In the genomic region with DNA sequence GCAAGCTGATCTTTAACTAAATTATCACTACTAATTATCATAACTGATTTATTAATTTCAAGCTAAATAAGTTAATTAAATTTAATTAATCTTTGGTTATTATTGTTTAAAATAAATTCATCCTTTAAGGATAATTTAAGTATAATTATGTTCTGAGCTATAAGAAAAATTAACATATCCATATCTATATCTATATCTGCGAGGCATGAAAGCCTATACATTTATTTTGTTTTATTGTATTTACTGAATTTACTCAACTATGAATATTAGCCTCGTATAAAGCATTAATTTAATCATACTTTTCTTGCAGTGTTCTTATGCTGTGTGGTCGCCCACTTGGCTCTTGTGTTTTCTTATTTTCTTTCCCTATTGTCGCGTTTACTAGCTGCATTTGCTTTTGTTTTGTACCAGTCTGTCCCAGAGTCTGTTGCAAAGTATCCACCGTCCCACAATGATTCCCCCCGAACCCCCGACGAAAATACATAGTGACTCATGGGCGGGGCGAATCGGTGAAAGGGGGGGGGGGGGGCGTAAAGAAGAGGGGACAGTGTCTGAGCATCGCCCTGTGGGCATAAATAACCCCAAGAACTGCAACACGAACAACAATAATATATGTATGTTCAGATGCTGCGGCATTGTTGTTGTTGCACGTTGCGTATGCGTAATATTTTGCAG, we compare ENCODE assay signal across 3 fruit fly cellular contexts.
A peak's percentile ranks its signal among the peaks of the same experiment; 100 is the strongest.
TF ChIP-seq lines count a peak whose summit lies in the region.

No protein-coding gene starts in this region.

- no peak for TF ChIP-seq CTCF in whole organism, embryonic (GFP tag; optimal IDR thresholded peaks at IDR 0.05; lab: Kevin White, UChicago)

TF ChIP-seq in whole organism, embryonic, 481 proteins besides CTCF, POLR2A, EP300 and RAD21 (continues in another document):
- no peak for TF ChIP-seq CG12659 (GFP tag; optimal IDR thresholded peaks at IDR 0.05; lab: Kevin White, UChicago)
- no peak for TF ChIP-seq cad (GFP tag; optimal IDR thresholded peaks at IDR 0.05; lab: Kevin White, UChicago)
- TF ChIP-seq CG18619 (GFP tag; optimal IDR thresholded peaks at IDR 0.05; lab: Kevin White, UChicago), result no peak
- peak; percentile 51 for TF ChIP-seq crol (GFP tag; IDR thresholded peaks at IDR 0.05; lab: Robert Waterston, UW)
- TF ChIP-seq scrt (GFP tag; optimal IDR thresholded peaks at IDR 0.05; lab: Kevin White, UChicago), result no peak
- no peak for TF ChIP-seq CG1529 (GFP tag; optimal IDR thresholded peaks at IDR 0.05; lab: Kevin White, UChicago)
- no peak for TF ChIP-seq nerfin-2 (GFP tag; IDR thresholded peaks at IDR 0.05; lab: Robert Waterston, UW; ENCODE audit: partially characterized antibody)
- no peak for TF ChIP-seq wor (GFP tag; IDR thresholded peaks at IDR 0.05; lab: Robert Waterston, UW)
- TF ChIP-seq nom (GFP tag; optimal IDR thresholded peaks at IDR 0.05; lab: Kevin White, UChicago), result peak; percentile 27
- TF ChIP-seq sr (GFP tag; IDR thresholded peaks at IDR 0.05; lab: Robert Waterston, UW), result peak; percentile 48; the same call in 1 of the 3 replicates
- no peak for TF ChIP-seq gfzf (GFP tag; optimal IDR thresholded peaks at IDR 0.05; lab: Kevin White, UChicago)
- TF ChIP-seq CG8944 (GFP tag; optimal IDR thresholded peaks at IDR 0.05; lab: Kevin White, UChicago), result no peak
- peak; percentile 43; the same call in 1 of the 2 replicates for TF ChIP-seq Drgx (GFP tag; IDR thresholded peaks at IDR 0.05; lab: Robert Waterston, UW)
- TF ChIP-seq CG17359 (tag; optimal IDR thresholded peaks at IDR 0.05; lab: Kevin White, UChicago), result no peak
- TF ChIP-seq YL-1 (GFP tag; optimal IDR thresholded peaks at IDR 0.05; lab: Kevin White, UChicago), result no peak
- TF ChIP-seq CG13424 (tag; optimal IDR thresholded peaks at IDR 0.05; lab: Kevin White, UChicago), result no peak
- TF ChIP-seq CG9727 (GFP tag; optimal IDR thresholded peaks at IDR 0.05; lab: Kevin White, UChicago), result no peak
- no peak for TF ChIP-seq btn (GFP tag; optimal IDR thresholded peaks at IDR 0.05; lab: Kevin White, UChicago)
- TF ChIP-seq Taf1 (GFP tag; IDR thresholded peaks at IDR 0.05; lab: Robert Waterston, UW), result no peak
- TF ChIP-seq pho (GFP tag; optimal IDR thresholded peaks at IDR 0.05; lab: Kevin White, UChicago), result no peak
- no peak for TF ChIP-seq lov (optimal IDR thresholded peaks at IDR 0.05; lab: Kevin White, UChicago)
- no peak for TF ChIP-seq lov (GFP tag; IDR thresholded peaks at IDR 0.05; lab: Robert Waterston, UW)
- no peak for TF ChIP-seq CG16779 (GFP tag; IDR thresholded peaks at IDR 0.05; lab: Robert Waterston, UW)
- TF ChIP-seq Fer1 (GFP tag; optimal IDR thresholded peaks at IDR 0.05; lab: Kevin White, UChicago), result no peak
- no peak for TF ChIP-seq ssp (GFP tag; IDR thresholded peaks at IDR 0.05; lab: Robert Waterston, UW)
- TF ChIP-seq bsh (GFP tag; optimal IDR thresholded peaks at IDR 0.05; lab: Kevin White, UChicago), result no peak
- TF ChIP-seq H2.0 (GFP tag; IDR thresholded peaks at IDR 0.05; lab: Robert Waterston, UW), result no peak
- TF ChIP-seq cato (GFP tag; optimal IDR thresholded peaks at IDR 0.05; lab: Kevin White, UChicago; ENCODE audit: borderline replicate concordance), result no peak
- no peak for TF ChIP-seq crc (GFP tag; optimal IDR thresholded peaks at IDR 0.05; lab: Kevin White, UChicago)

TF ChIP-seq in whole organism, prepupa, 60 proteins besides CTCF, POLR2A, EP300 and RAD21 (continues in another document):
- TF ChIP-seq CG6276 (GFP tag; optimal IDR thresholded peaks at IDR 0.05; lab: Kevin White, UChicago) (peak; percentile 9), CG32006 (GFP tag; optimal IDR thresholded peaks at IDR 0.05; lab: Kevin White, UChicago) (peak; percentile 15), CG6792 (GFP tag; optimal IDR thresholded peaks at IDR 0.05; lab: Kevin White, UChicago) (no peak), dac (GFP tag; optimal IDR thresholded peaks at IDR 0.05; lab: Kevin White, UChicago) (no peak), CG4318 (GFP tag; optimal IDR thresholded peaks at IDR 0.05; lab: Kevin White, UChicago) (no peak), Met (GFP tag; optimal IDR thresholded peaks at IDR 0.05; lab: Kevin White, UChicago) (no peak), Lpt (GFP tag; optimal IDR thresholded peaks at IDR 0.05; lab: Kevin White, UChicago) (peak; percentile 7), Hr4 (GFP tag; optimal IDR thresholded peaks at IDR 0.05; lab: Kevin White, UChicago) (no peak), CG8319 (GFP tag; optimal IDR thresholded peaks at IDR 0.05; lab: Kevin White, UChicago) (no peak), CG31627 (GFP tag; optimal IDR thresholded peaks at IDR 0.05; lab: Kevin White, UChicago) (no peak), CG11762 (GFP tag; optimal IDR thresholded peaks at IDR 0.05; lab: Kevin White, UChicago; ENCODE audit: insufficient read depth) (no peak), CG1621 (tag; optimal IDR thresholded peaks at IDR 0.05; lab: Kevin White, UChicago) (peak; percentile 30), eg (GFP tag; IDR thresholded peaks at IDR 0.05; lab: Robert Waterston, UW) (peak; percentile 58; the same call in 2 of the 3 replicates), Hr38 (GFP tag; optimal IDR thresholded peaks at IDR 0.05; lab: Kevin White, UChicago) (no peak), fd85E (GFP tag; optimal IDR thresholded peaks at IDR 0.05; lab: Kevin White, UChicago) (no peak), pdm3 (GFP tag; optimal IDR thresholded peaks at IDR 0.05; lab: Kevin White, UChicago) (no peak), CG8632 (GFP tag; optimal IDR thresholded peaks at IDR 0.05; lab: Kevin White, UChicago) (no peak), salr (GFP tag; optimal IDR thresholded peaks at IDR 0.05; lab: Kevin White, UChicago) (peak in 1 of 2 experiments; percentile 39), spab (GFP tag; optimal IDR thresholded peaks at IDR 0.05; lab: Kevin White, UChicago) (no peak), Sox15 (GFP tag; optimal IDR thresholded peaks at IDR 0.05; lab: Kevin White, UChicago) (no peak), OdsH (GFP tag; optimal IDR thresholded peaks at IDR 0.05; lab: Kevin White, UChicago) (no peak), esn (GFP tag; optimal IDR thresholded peaks at IDR 0.05; lab: Kevin White, UChicago) (no peak), achi (GFP tag; optimal IDR thresholded peaks at IDR 0.05; lab: Kevin White, UChicago) (no peak), CG8119 (GFP tag; IDR thresholded peaks at IDR 0.05; lab: Robert Waterston, UW) (no peak), CG9139 (GFP tag; optimal IDR thresholded peaks at IDR 0.05; lab: Kevin White, UChicago) (peak; percentile 21), vri (GFP tag; optimal IDR thresholded peaks at IDR 0.05; lab: Kevin White, UChicago) (no peak), CG10631 (GFP tag; optimal IDR thresholded peaks at IDR 0.05; lab: Kevin White, UChicago) (no peak), fkh (GFP tag; optimal IDR thresholded peaks at IDR 0.05; lab: Kevin White, UChicago) (no peak), Ets96B (tag; optimal IDR thresholded peaks at IDR 0.05; lab: Kevin White, UChicago) (peak; percentile 39), lz (GFP tag; optimal IDR thresholded peaks at IDR 0.05; lab: Kevin White, UChicago) (no peak)

TF ChIP-seq in whole organism, pupa, 21 proteins besides CTCF, POLR2A, EP300 and RAD21:
- TF ChIP-seq CG13204 (GFP tag; optimal IDR thresholded peaks at IDR 0.05; lab: Kevin White, UChicago) (peak; percentile 79), CG34367 (tag; optimal IDR thresholded peaks at IDR 0.05; lab: Kevin White, UChicago) (no peak), CG17806 (tag; optimal IDR thresholded peaks at IDR 0.05; lab: Kevin White, UChicago) (peak; percentile 41), CG8159 (tag; optimal IDR thresholded peaks at IDR 0.05; lab: Kevin White, UChicago) (peak; percentile 43), fd96Ca (GFP tag; IDR thresholded peaks at IDR 0.05; lab: Robert Waterston, UW) (peak; percentile 65; the same call in 2 of the 3 replicates), CG8301 (tag; optimal IDR thresholded peaks at IDR 0.05; lab: Kevin White, UChicago) (no peak), CG15710 (tag; optimal IDR thresholded peaks at IDR 0.05; lab: Kevin White, UChicago) (peak; percentile 36), EcR (GFP tag; optimal IDR thresholded peaks at IDR 0.05; lab: Kevin White, UChicago) (peak; percentile 64), CG9948 (tag; optimal IDR thresholded peaks at IDR 0.05; lab: Kevin White, UChicago) (peak; percentile 38), Snoo (tag; optimal IDR thresholded peaks at IDR 0.05; lab: Kevin White, UChicago) (peak; percentile 37), D1 (tag; optimal IDR thresholded peaks at IDR 0.05; lab: Kevin White, UChicago) (no peak), CG4496 (GFP tag; IDR thresholded peaks at IDR 0.05; lab: Robert Waterston, UW) (peak; percentile 42; the same call in 1 of the 3 replicates), Pif1A (GFP tag; optimal IDR thresholded peaks at IDR 0.05; lab: Kevin White, UChicago) (no peak), CG12605 (GFP tag; IDR thresholded peaks at IDR 0.05; lab: Robert Waterston, UW) (no peak; the same call in 1 of the 2 replicates), gl (tag; optimal IDR thresholded peaks at IDR 0.05; lab: Kevin White, UChicago) (peak; percentile 40), CG14655 (GFP tag; optimal IDR thresholded peaks at IDR 0.05; lab: Kevin White, UChicago) (peak; percentile 26), rn (GFP tag; IDR thresholded peaks at IDR 0.05; lab: Robert Waterston, UW) (no peak), Ets98B (GFP tag; IDR thresholded peaks at IDR 0.05; lab: Robert Waterston, UW) (peak; percentile 55), CG32121 (GFP tag; IDR thresholded peaks at IDR 0.05; lab: Robert Waterston, UW) (peak; percentile 64), CG10348 (GFP tag; IDR thresholded peaks at IDR 0.05; lab: Robert Waterston, UW) (no peak), Pif1B (GFP tag; optimal IDR thresholded peaks at IDR 0.05; lab: Kevin White, UChicago) (no peak)

Comparison
In these comparisons a context has a peak if more than half of its experiments do, and no peak if none do; other contexts are left out.
1. Of the 7 proteins assayed by ChIP-seq in both whole organism, embryonic and whole organism, prepupa: peak only in whole organism, embryonic: none; only in whole organism, prepupa: Gug and Lpt; in both: none; in neither: 5.